Worm (Caenorhabditis elegans) whole organism, L2 larva: ENCODE measurements around the gene kat-1.

Experiments
- C34F6.9 ChIP-seq: fragments of 150-350 bp; optimal IDR thresholded peaks from 2 replicates; lab custom pipeline; 2014; ENCODE audit warnings: missing biosample characterization, missing genetic modification characterization
- F13H6.1 ChIP-seq: sonication (generic microtip); optimal IDR thresholded peaks from 2 replicates; lab custom pipeline; 2016; ENCODE audit warnings: missing genetic modification characterization, missing compliant biosample characterization
- R02D3.7 ChIP-seq: fragments of 150-350 bp; optimal IDR thresholded peaks from 2 replicates; lab custom pipeline; 2014; ENCODE audit warnings: missing biosample characterization, missing genetic modification characterization
- Y55F3AM.14 ChIP-seq: fragments of 200-800 bp; sonication (Bioruptor generic); optimal IDR thresholded peaks from 2 replicates; lab custom pipeline; 2018; ENCODE audit warnings: mild to moderate bottlenecking, missing genetic modification characterization, missing compliant biosample characterization
- ZK546.5 ChIP-seq: sonication (generic microtip); optimal IDR thresholded peaks from 2 replicates; lab custom pipeline; 2017; ENCODE audit warnings: missing biosample characterization, missing genetic modification characterization
- alr-1 ChIP-seq: fragments of 150-350 bp; optimal IDR thresholded peaks from 2 replicates; lab custom pipeline; 2014; ENCODE audit warnings: missing biosample characterization, missing genetic modification characterization
- aly-2 ChIP-seq: fragments of 150-350 bp; optimal IDR thresholded peaks from 2 replicates; lab custom pipeline; 2014; ENCODE audit warnings: missing biosample characterization, missing genetic modification characterization
- ama-1 ChIP-seq: fragments of 150-350 bp; optimal IDR thresholded peaks from 2 replicates; lab custom pipeline; 2018; ENCODE audit warnings: inconsistent platforms
- blmp-1 ChIP-seq: sonication (generic microtip); optimal IDR thresholded peaks from 2 replicates; lab custom pipeline; 2017; ENCODE audit warnings: missing genetic modification characterization, mild to moderate bottlenecking, missing compliant biosample characterization, antibody characterized with exemption, moderate library complexity; ENCODE audit not compliant: insufficient read depth
- ceh-16 ChIP-seq: fragments of 150-350 bp; optimal IDR thresholded peaks from 2 replicates; lab custom pipeline; 2014; ENCODE audit warnings: missing biosample characterization, missing genetic modification characterization
- ceh-82 ChIP-seq: fragments of 150-350 bp; optimal IDR thresholded peaks from 2 replicates; lab custom pipeline; 2014; ENCODE audit warnings: missing biosample characterization, missing genetic modification characterization
- crh-2 ChIP-seq: sonication (generic microtip); optimal IDR thresholded peaks from 2 replicates; lab custom pipeline; 2017; ENCODE audit warnings: missing biosample characterization, missing genetic modification characterization
- dmd-4 ChIP-seq: sonication (generic microtip); optimal IDR thresholded peaks from 2 replicates; lab custom pipeline; 2017; ENCODE audit warnings: missing biosample characterization, missing genetic modification characterization
- egl-27 ChIP-seq: sonication (generic microtip); optimal IDR thresholded peaks from 3 replicates; lab custom pipeline; 2017; ENCODE audit warnings: missing biosample characterization, missing genetic modification reagents, missing genetic modification characterization
- elt-1 ChIP-seq: fragments of 150-350 bp; optimal IDR thresholded peaks from 2 replicates; lab custom pipeline; 2014; ENCODE audit warnings: missing biosample characterization, missing genetic modification characterization
- elt-3 ChIP-seq: sonication (generic microtip); optimal IDR thresholded peaks from 2 replicates; lab custom pipeline; 2017; ENCODE audit warnings: missing biosample characterization, missing genetic modification characterization
- fos-1 ChIP-seq: fragments of 150-350 bp; optimal IDR thresholded peaks from 2 replicates; lab custom pipeline; 2014; ENCODE audit warnings: missing biosample characterization, missing genetic modification characterization
- gmeb-1 ChIP-seq: fragments of 150-350 bp; optimal IDR thresholded peaks from 2 replicates; lab custom pipeline; 2014; ENCODE audit warnings: missing biosample characterization, missing genetic modification characterization
- lin-11 ChIP-seq: fragments of 150-350 bp; sonication (generic microtip); optimal IDR thresholded peaks from 2 replicates; lab custom pipeline; 2014; ENCODE audit warnings: missing biosample characterization, missing genetic modification characterization, inconsistent platforms, mixed read lengths
- lin-13 ChIP-seq: fragments of 150-350 bp; optimal IDR thresholded peaks from 2 replicates; lab custom pipeline; 2014; ENCODE audit warnings: missing biosample characterization, missing genetic modification reagents, missing genetic modification characterization
- lin-39 ChIP-seq: fragments of 150-350 bp; optimal IDR thresholded peaks from 2 replicates; lab custom pipeline; 2014; ENCODE audit warnings: missing biosample characterization, missing genetic modification reagents, missing genetic modification characterization
- lsy-2 ChIP-seq, 2 experiments: fragments of 150-350 bp in 1 of 2; sonication (generic microtip) in 1 of 2; optimal IDR thresholded peaks; 2 replicates each; lab custom pipeline; 2014 to 2017; ENCODE audit warnings: missing biosample characterization in 2 of 2, missing genetic modification characterization in 2 of 2
- mab-5 ChIP-seq: fragments of 150-350 bp; optimal IDR thresholded peaks from 2 replicates; lab custom pipeline; 2014; ENCODE audit warnings: missing biosample characterization, missing genetic modification characterization
- mbf-1 ChIP-seq: sonication (generic microtip); optimal IDR thresholded peaks from 2 replicates; lab custom pipeline; 2017; ENCODE audit warnings: missing biosample characterization, missing genetic modification characterization
- mdl-1 ChIP-seq, 2 experiments: fragments of 150-350 bp in 1 of 2; sonication (generic microtip) in 1 of 2; optimal IDR thresholded peaks; 2 replicates each; lab custom pipeline; 2017; ENCODE audit warnings: missing biosample characterization in 2 of 2, missing genetic modification characterization in 2 of 2
- nhr-10 ChIP-seq: sonication (generic microtip); optimal IDR thresholded peaks from 2 replicates; lab custom pipeline; 2017; ENCODE audit warnings: missing biosample characterization, missing genetic modification characterization
- nhr-11 ChIP-seq: fragments of 150-350 bp; optimal IDR thresholded peaks from 2 replicates; lab custom pipeline; 2014; ENCODE audit warnings: missing biosample characterization, missing genetic modification characterization
- nhr-12 ChIP-seq: fragments of 150-350 bp; optimal IDR thresholded peaks from 2 replicates; lab custom pipeline; 2014; ENCODE audit warnings: missing biosample characterization, missing genetic modification characterization
- nhr-129 ChIP-seq: fragments of 150-350 bp; optimal IDR thresholded peaks from 2 replicates; lab custom pipeline; 2014; ENCODE audit warnings: missing biosample characterization, missing genetic modification characterization
- nhr-21 ChIP-seq: fragments of 150-350 bp; optimal IDR thresholded peaks from 2 replicates; lab custom pipeline; 2014; ENCODE audit warnings: missing biosample characterization, missing genetic modification characterization
- nhr-23 ChIP-seq: fragments of 150-350 bp; optimal IDR thresholded peaks from 2 replicates; lab custom pipeline; 2014; ENCODE audit warnings: missing biosample characterization, missing genetic modification reagents, missing genetic modification characterization
- nhr-237 ChIP-seq: fragments of 150-350 bp; optimal IDR thresholded peaks from 2 replicates; lab custom pipeline; 2014; ENCODE audit warnings: missing biosample characterization, missing genetic modification characterization
- nhr-25 ChIP-seq: fragments of 150-350 bp; sonication (generic microtip); optimal IDR thresholded peaks from 3 replicates; lab custom pipeline; 2014; ENCODE audit warnings: missing biosample characterization, missing genetic modification characterization
- nhr-6 ChIP-seq: fragments of 150-350 bp; optimal IDR thresholded peaks from 2 replicates; lab custom pipeline; 2014; ENCODE audit warnings: missing biosample characterization, missing genetic modification characterization
- nhr-77 ChIP-seq: fragments of 150-350 bp; optimal IDR thresholded peaks from 2 replicates; lab custom pipeline; 2014; ENCODE audit warnings: missing biosample characterization, missing genetic modification characterization
- peb-1 ChIP-seq: fragments of 150-350 bp; optimal IDR thresholded peaks from 2 replicates; lab custom pipeline; 2014; ENCODE audit warnings: missing biosample characterization, missing genetic modification characterization
- sem-4 ChIP-seq: fragments of 150-350 bp; optimal IDR thresholded peaks from 2 replicates; lab custom pipeline; 2014; ENCODE audit warnings: missing biosample characterization, missing genetic modification reagents, missing genetic modification characterization
- skn-1 ChIP-seq: sonication (generic microtip); optimal IDR thresholded peaks from 2 replicates; lab custom pipeline; 2017; ENCODE audit warnings: missing biosample characterization, missing genetic modification characterization
- sma-3 ChIP-seq: sonication (generic microtip); optimal IDR thresholded peaks from 2 replicates; lab custom pipeline; 2016; ENCODE audit warnings: missing genetic modification reagents, missing genetic modification characterization, missing compliant biosample characterization
- sma-9 ChIP-seq, 2 experiments: fragments of 150-350 bp in 1 of 2; sonication (generic microtip) in 1 of 2; optimal IDR thresholded peaks; 2 replicates each; lab custom pipeline; 2014 to 2016; ENCODE audit warnings: missing genetic modification characterization in 2 of 2, mild to moderate bottlenecking in 1 of 2, missing biosample characterization in 1 of 2, missing compliant biosample characterization in 1 of 2, missing genetic modification reagents in 1 of 2, moderate library complexity in 1 of 2
- snpc-4 ChIP-seq: fragments of 150-350 bp; optimal IDR thresholded peaks from 2 replicates; lab custom pipeline; 2014; ENCODE audit warnings: missing biosample characterization, missing genetic modification characterization
- unc-39 ChIP-seq: fragments of 150-350 bp; optimal IDR thresholded peaks from 2 replicates; lab custom pipeline; 2014; ENCODE audit warnings: missing biosample characterization, missing genetic modification characterization
- unc-55 ChIP-seq: fragments of 150-350 bp; sonication (generic microtip); optimal IDR thresholded peaks from 3 replicates; lab custom pipeline; 2014; ENCODE audit warnings: missing biosample characterization, missing genetic modification reagents, missing genetic modification characterization
- unc-62 ChIP-seq: fragments of 150-350 bp; optimal IDR thresholded peaks from 2 replicates; lab custom pipeline; 2014; ENCODE audit warnings: missing biosample characterization, missing genetic modification reagents, missing genetic modification characterization
- zag-1 ChIP-seq: fragments of 150-350 bp; optimal IDR thresholded peaks from 2 replicates; lab custom pipeline; 2014; ENCODE audit warnings: missing biosample characterization, missing genetic modification characterization
- ztf-1 ChIP-seq: fragments of 200-800 bp; sonication (Bioruptor generic); conservative IDR thresholded peaks from 2 replicates; pipeline ENCODE4 v1.3.6; 2022; ENCODE audit warnings: missing genetic modification characterization, missing compliant biosample characterization
- ztf-11 ChIP-seq: sonication (generic microtip); optimal IDR thresholded peaks from 2 replicates; lab custom pipeline; 2017; ENCODE audit warnings: missing biosample characterization, missing genetic modification characterization
- ztf-4 ChIP-seq: fragments of 150-350 bp; optimal IDR thresholded peaks from 2 replicates; lab custom pipeline; 2014; ENCODE audit warnings: missing biosample characterization, missing genetic modification characterization

kat-1 gene

ce11 chrII:7072590-7073536 is 751 bp upstream of the kat-1 start:
- TF ChIP-seq Y55F3AM.14 (GFP tag; lab: Kevin White, UChicago) (no peak), F13H6.1 (tag; lab: Kevin White, UChicago) (peak; percentile 55), nhr-21 (tag; lab: Kevin White, UChicago) (peak; percentile 12), fos-1 (tag; lab: Kevin White, UChicago) (peak; percentile 24), blmp-1 (tag; lab: Kevin White, UChicago) (no peak), nhr-237 (no peak), unc-55 (GFP tag; lab: Kevin White, UChicago) (peak; percentile 77), ztf-4 (tag; lab: Kevin White, UChicago) (peak; percentile 2), snpc-4 (tag; lab: Kevin White, UChicago) (no peak), ceh-82 (no peak), sma-9 (GFP tag; optimal IDR thresholded peaks at IDR 0.05; lab: Kevin White, UChicago) (peak; percentile 76), sma-9 (tag; optimal IDR thresholded peaks at IDR 0.05; lab: Kevin White, UChicago) (no peak), elt-3 (tag; lab: Kevin White, UChicago) (no peak), elt-1 (no peak), gmeb-1 (tag; lab: Kevin White, UChicago) (peak; percentile 50), peb-1 (tag; lab: Kevin White, UChicago) (no peak), crh-2 (tag; lab: Kevin White, UChicago) (peak; percentile 42), ztf-1 (no peak), lin-39 (tag; lab: Kevin White, UChicago) (no peak), sma-3 (GFP tag; lab: Kevin White, UChicago) (peak; percentile 73), skn-1 (no peak), nhr-23 (tag; lab: Kevin White, UChicago) (no peak), mbf-1 (tag; lab: Kevin White, UChicago) (no peak), lsy-2 (tag; optimal IDR thresholded peaks at IDR 0.05; lab: Kevin White, UChicago) (peak; percentile 14 to 83), alr-1 (tag; lab: Kevin White, UChicago) (no peak), R02D3.7 (tag; lab: Kevin White, UChicago) (no peak), sem-4 (tag; lab: Kevin White, UChicago) (no peak), ama-1 (no peak), ceh-16 (tag; lab: Kevin White, UChicago) (no peak), ZK546.5 (tag; lab: Kevin White, UChicago) (no peak), aly-2 (tag; lab: Kevin White, UChicago) (no peak), lin-13 (GFP tag; lab: Kevin White, UChicago) (peak; percentile 41), nhr-77 (no peak), dmd-4 (tag; lab: Kevin White, UChicago) (no peak), zag-1 (tag; lab: Kevin White, UChicago) (no peak), nhr-129 (peak; percentile 70), nhr-25 (tag; lab: Kevin White, UChicago) (no peak), mdl-1 (tag; optimal IDR thresholded peaks at IDR 0.05; lab: Kevin White, UChicago) (peak in 1 of 2 experiments; percentile 23), nhr-12 (tag; lab: Kevin White, UChicago) (no peak), nhr-6 (tag; lab: Kevin White, UChicago) (no peak), nhr-10 (tag; lab: Kevin White, UChicago) (no peak), mab-5 (no peak), unc-62 (GFP tag; lab: Kevin White, UChicago) (no peak), ztf-11 (tag; lab: Kevin White, UChicago) (no peak), lin-11 (tag; lab: Kevin White, UChicago) (no peak), nhr-11 (tag; lab: Kevin White, UChicago) (peak; percentile 57), C34F6.9 (tag; lab: Kevin White, UChicago) (peak; percentile 96), unc-39 (tag; lab: Kevin White, UChicago) (no peak), egl-27 (no peak)
